Fruit fly (Drosophila melanogaster) whole organism, embryonic: ENCODE results near the gene Mis12.

Experiments
- CG10209 ChIP-seq: fragments of 200-800 bp; sonication (Bioruptor generic); optimal IDR thresholded peaks from 3 replicates; lab custom pipeline; 2017; ENCODE audit warnings: missing biosample characterization, mild to moderate bottlenecking, missing genetic modification characterization, missing genetic modification reagents
- CG10366 ChIP-seq: fragments of 200-800 bp; sonication (Bioruptor generic); IDR thresholded peaks from 2 replicates; pipeline ENCODE4 v1.3.6; 2022; ENCODE audit warnings: missing biosample characterization, missing genetic modification characterization
- CG14860 ChIP-seq: fragments of 200-800 bp; sonication (Bioruptor generic); IDR thresholded peaks from 3 replicates; pipeline ENCODE4 v1.3.6; 2022; ENCODE audit warnings: missing biosample characterization, missing genetic modification characterization; ENCODE audit not compliant: partially characterized antibody
- CG14965 ChIP-seq: fragments of 200-800 bp; sonication (Bioruptor generic); optimal IDR thresholded peaks from 2 replicates; lab custom pipeline; 2016; ENCODE audit warnings: missing biosample characterization, missing genetic modification characterization, borderline replicate concordance
- CG16813 ChIP-seq: fragments of 200-800 bp; sonication (Bioruptor generic); IDR thresholded peaks from 3 replicates; pipeline ENCODE4 v1.3.6; 2022; ENCODE audit warnings: missing biosample characterization, missing genetic modification characterization; ENCODE audit not compliant: partially characterized antibody
- CG16863 ChIP-seq: fragments of 200-800 bp; sonication (Bioruptor generic); optimal IDR thresholded peaks from 3 replicates; lab custom pipeline; 2016; ENCODE audit warnings: missing biosample characterization, missing genetic modification characterization
- CG17568 ChIP-seq: fragments of 200-800 bp; sonication (Bioruptor generic); optimal IDR thresholded peaks from 2 replicates; lab custom pipeline; 2018; ENCODE audit warnings: missing biosample characterization, mild to moderate bottlenecking, missing genetic modification characterization, moderate library complexity
- CG18262 ChIP-seq: fragments of 200-800 bp; optimal IDR thresholded peaks from 3 replicates; lab custom pipeline; 2019; ENCODE audit warnings: missing biosample characterization, mild to moderate bottlenecking, missing genetic modification characterization, moderate library complexity
- CG30020 ChIP-seq: fragments of 200-800 bp; optimal IDR thresholded peaks from 2 replicates; lab custom pipeline; 2019; ENCODE audit warnings: missing biosample characterization, mild to moderate bottlenecking, missing genetic modification characterization, moderate library complexity
- CG30403 ChIP-seq: fragments of 200-800 bp; sonication (Bioruptor generic); optimal IDR thresholded peaks from 3 replicates; lab custom pipeline; 2016; ENCODE audit warnings: missing biosample characterization, missing genetic modification characterization
- CG3407 ChIP-seq: fragments of 200-800 bp; sonication (Bioruptor generic); optimal IDR thresholded peaks from 2 replicates; lab custom pipeline; 2018; ENCODE audit warnings: missing biosample characterization, mild to moderate bottlenecking, missing genetic modification characterization
- CG4360 ChIP-seq: fragments of 200-800 bp; sonication (Bioruptor generic); IDR thresholded peaks from 2 replicates; pipeline ENCODE4 v1.3.6; 2022; ENCODE audit warnings: missing biosample characterization, missing genetic modification characterization
- CG43689 ChIP-seq: fragments of 200-800 bp; sonication (Bioruptor generic); IDR thresholded peaks from 2 replicates; pipeline ENCODE4 v1.3.6; 2022; ENCODE audit warnings: missing biosample characterization, missing genetic modification characterization
- CG4404 ChIP-seq: fragments of 200-800 bp; sonication (Bioruptor generic); IDR thresholded peaks from 2 replicates; pipeline ENCODE4 v1.3.6; 2022; ENCODE audit warnings: missing biosample characterization, missing genetic modification characterization
- CG6175 ChIP-seq: fragments of 200-800 bp; sonication (Bioruptor generic); IDR thresholded peaks from 3 replicates; pipeline ENCODE4 v1.3.6; 2022; ENCODE audit warnings: missing biosample characterization, missing genetic modification characterization
- CG6272 ChIP-seq: fragments of 200-800 bp; sonication (Bioruptor generic); IDR thresholded peaks from 2 replicates; pipeline ENCODE4 v1.3.6; 2022; ENCODE audit warnings: missing biosample characterization, missing genetic modification characterization
- CG6683 ChIP-seq: fragments of 200-800 bp; sonication (Bioruptor generic); optimal IDR thresholded peaks from 2 replicates; lab custom pipeline; 2017; ENCODE audit warnings: missing biosample characterization, mild to moderate bottlenecking, missing genetic modification characterization, missing genetic modification reagents
- CG7372 ChIP-seq: fragments of 200-800 bp; sonication (Bioruptor generic); IDR thresholded peaks from 2 replicates; pipeline ENCODE4 v1.3.6; 2022; ENCODE audit warnings: missing biosample characterization, missing genetic modification characterization
- CG7839 ChIP-seq: fragments of 200-800 bp; sonication (Bioruptor generic); optimal IDR thresholded peaks from 3 replicates; lab custom pipeline; 2018; ENCODE audit warnings: missing biosample characterization, mild to moderate bottlenecking, missing genetic modification characterization, moderate library complexity
- Chrac-16 ChIP-seq: fragments of 200-800 bp; sonication (Bioruptor generic); optimal IDR thresholded peaks from 3 replicates; lab custom pipeline; 2016; ENCODE audit warnings: missing biosample characterization, missing genetic modification characterization
- Gug ChIP-seq: fragments of 200-800 bp; sonication (Bioruptor generic); IDR thresholded peaks from 4 replicates; pipeline ENCODE4 v1.3.6; 2022; ENCODE audit warnings: missing biosample characterization, missing genetic modification characterization
- Hey ChIP-seq: fragments of 200-800 bp; sonication (Bioruptor generic); optimal IDR thresholded peaks from 3 replicates; lab custom pipeline; 2018; ENCODE audit warnings: missing biosample characterization, mild to moderate bottlenecking, missing genetic modification characterization
- HmgD ChIP-seq: fragments of 200-800 bp; sonication (Bioruptor generic); optimal IDR thresholded peaks from 3 replicates; lab custom pipeline; 2016; ENCODE audit warnings: missing biosample characterization, missing genetic modification characterization
- HmgZ ChIP-seq: fragments of 200-800 bp; sonication (Bioruptor generic); optimal IDR thresholded peaks from 2 replicates; lab custom pipeline; 2018; ENCODE audit warnings: missing biosample characterization, mild to moderate bottlenecking, missing genetic modification characterization
- Hmx ChIP-seq: fragments of 200-800 bp; sonication (Bioruptor generic); optimal IDR thresholded peaks from 2 replicates; lab custom pipeline; 2016; ENCODE audit warnings: missing biosample characterization, missing genetic modification characterization
- Lhr ChIP-seq: fragments of 200-800 bp; sonication (Bioruptor generic); optimal IDR thresholded peaks from 3 replicates; lab custom pipeline; 2017; ENCODE audit warnings: mild to moderate bottlenecking, missing biosample characterization, missing genetic modification reagents, missing genetic modification characterization
- MTF-1 ChIP-seq: fragments of 200-800 bp; sonication (Bioruptor generic); optimal IDR thresholded peaks from 2 replicates; lab custom pipeline; 2018; ENCODE audit warnings: missing biosample characterization, mild to moderate bottlenecking, missing genetic modification characterization, borderline replicate concordance
- Nf-YC ChIP-seq: fragments of 200-800 bp; optimal IDR thresholded peaks from 3 replicates; lab custom pipeline; 2019; ENCODE audit warnings: missing biosample characterization, mild to moderate bottlenecking, missing genetic modification characterization, moderate library complexity
- NfI ChIP-seq: fragments of 200-800 bp; sonication (Bioruptor generic); optimal IDR thresholded peaks from 3 replicates; lab custom pipeline; 2018; ENCODE audit warnings: missing biosample characterization, mild to moderate bottlenecking, missing genetic modification characterization, moderate library complexity
- Ptx1 ChIP-seq: fragments of 200-800 bp; sonication (Bioruptor generic); IDR thresholded peaks from 2 replicates; pipeline ENCODE4 v1.3.6; 2022; ENCODE audit warnings: missing biosample characterization, missing genetic modification characterization
- Side ChIP-seq: fragments of 200-800 bp; sonication (Bioruptor generic); optimal IDR thresholded peaks from 2 replicates; lab custom pipeline; 2016; ENCODE audit warnings: missing biosample characterization, missing genetic modification characterization
- Sry-β ChIP-seq: fragments of 200-800 bp; sonication (Bioruptor generic); optimal IDR thresholded peaks from 2 replicates; lab custom pipeline; 2018; ENCODE audit warnings: missing biosample characterization, mild to moderate bottlenecking, missing genetic modification characterization, moderate library complexity
- bbx ChIP-seq: fragments of 200-800 bp; sonication (Bioruptor generic); IDR thresholded peaks from 2 replicates; pipeline ENCODE4 v1.3.6; 2022; ENCODE audit warnings: missing biosample characterization, missing genetic modification characterization; ENCODE audit not compliant: partially characterized antibody
- cas ChIP-seq: fragments of 200-800 bp; sonication (Bioruptor generic); IDR thresholded peaks from 2 replicates; pipeline ENCODE4 v1.3.6; 2022; ENCODE audit warnings: missing biosample characterization, missing genetic modification characterization
- cg ChIP-seq: fragments of 200-800 bp; sonication (Bioruptor generic); optimal IDR thresholded peaks from 3 replicates; lab custom pipeline; 2019; ENCODE audit warnings: missing biosample characterization, mild to moderate bottlenecking, missing genetic modification characterization, moderate library complexity
- cwo ChIP-seq: fragments of 200-800 bp; sonication (Bioruptor generic); optimal IDR thresholded peaks from 3 replicates; lab custom pipeline; 2017; ENCODE audit warnings: missing biosample characterization, missing genetic modification characterization, mild to moderate bottlenecking, moderate library complexity, missing genetic modification reagents
- eyg ChIP-seq: fragments of 200-800 bp; sonication (Bioruptor generic); optimal IDR thresholded peaks from 3 replicates; lab custom pipeline; 2016; ENCODE audit warnings: missing biosample characterization, missing genetic modification characterization
- fru ChIP-seq: fragments of >200 bp; optimal IDR thresholded peaks from 2 replicates; lab custom pipeline; 2017
- hkb ChIP-seq, 2 experiments: fragments of 200-800 bp in 1 of 2; fragments of >200 bp in 1 of 2; sonication (Bioruptor generic) in 1 of 2; IDR thresholded peaks in 1 of 2; optimal IDR thresholded peaks in 1 of 2; 2 replicates each; pipeline versions ENCODE4 v1.3.6 to Lab custom; 2017 to 2022; ENCODE audit warnings: missing biosample characterization in 1 of 2, missing genetic modification characterization in 1 of 2
- lov ChIP-seq, 2 experiments: fragments of 200-800 bp in 1 of 2; fragments of >200 bp in 1 of 2; sonication (Bioruptor generic) in 1 of 2; IDR thresholded peaks in 1 of 2; optimal IDR thresholded peaks in 1 of 2; 2 replicates in 1 of 2; 3 replicates in 1 of 2; pipeline versions ENCODE4 v1.3.6 to Lab custom; 2017 to 2022; ENCODE audit warnings: missing biosample characterization in 1 of 2, missing genetic modification characterization in 1 of 2
- nmo ChIP-seq: fragments of 200-800 bp; sonication (Bioruptor generic); optimal IDR thresholded peaks from 2 replicates; lab custom pipeline; 2018; ENCODE audit warnings: missing biosample characterization, mild to moderate bottlenecking, missing genetic modification characterization, moderate library complexity
- otp ChIP-seq: fragments of 200-800 bp; sonication (Bioruptor generic); IDR thresholded peaks from 3 replicates; pipeline ENCODE4, ENCODE4 v1.3.6; 2022; ENCODE audit warnings: missing biosample characterization, missing genetic modification characterization
- pan ChIP-seq, 4 experiments: fragments of >200 bp in 3 of 4; fragments of 200-800 bp in 1 of 4; sonication (Bioruptor generic) in 1 of 4; optimal IDR thresholded peaks in 3 of 4; IDR thresholded peaks in 1 of 4; 2 replicates each; pipeline versions ENCODE4 v1.3.6 to Lab custom; 2017 to 2022; ENCODE audit warnings: missing biosample characterization in 2 of 4, missing genetic modification characterization in 2 of 4, mixed read lengths in 1 of 4
- slou ChIP-seq: fragments of 200-800 bp; sonication (Bioruptor generic); optimal IDR thresholded peaks from 3 replicates; lab custom pipeline; 2016; ENCODE audit warnings: missing biosample characterization, missing genetic modification characterization
- sna ChIP-seq: fragments of 200-800 bp; sonication (Bioruptor generic); IDR thresholded peaks from 2 replicates; pipeline ENCODE4 v1.3.6; 2022; ENCODE audit warnings: missing biosample characterization, missing genetic modification characterization; ENCODE audit not compliant: partially characterized antibody
- wdn ChIP-seq: fragments of 200-800 bp; sonication (Bioruptor generic); IDR thresholded peaks from 2 replicates; pipeline ENCODE4 v1.3.6; 2022; ENCODE audit warnings: missing biosample characterization, missing genetic modification characterization
- wor ChIP-seq: fragments of 200-800 bp; sonication (Bioruptor generic); IDR thresholded peaks from 2 replicates; pipeline ENCODE4 v1.3.6; 2022; ENCODE audit warnings: missing biosample characterization, missing genetic modification characterization

The Mis12 gene

DNA sequence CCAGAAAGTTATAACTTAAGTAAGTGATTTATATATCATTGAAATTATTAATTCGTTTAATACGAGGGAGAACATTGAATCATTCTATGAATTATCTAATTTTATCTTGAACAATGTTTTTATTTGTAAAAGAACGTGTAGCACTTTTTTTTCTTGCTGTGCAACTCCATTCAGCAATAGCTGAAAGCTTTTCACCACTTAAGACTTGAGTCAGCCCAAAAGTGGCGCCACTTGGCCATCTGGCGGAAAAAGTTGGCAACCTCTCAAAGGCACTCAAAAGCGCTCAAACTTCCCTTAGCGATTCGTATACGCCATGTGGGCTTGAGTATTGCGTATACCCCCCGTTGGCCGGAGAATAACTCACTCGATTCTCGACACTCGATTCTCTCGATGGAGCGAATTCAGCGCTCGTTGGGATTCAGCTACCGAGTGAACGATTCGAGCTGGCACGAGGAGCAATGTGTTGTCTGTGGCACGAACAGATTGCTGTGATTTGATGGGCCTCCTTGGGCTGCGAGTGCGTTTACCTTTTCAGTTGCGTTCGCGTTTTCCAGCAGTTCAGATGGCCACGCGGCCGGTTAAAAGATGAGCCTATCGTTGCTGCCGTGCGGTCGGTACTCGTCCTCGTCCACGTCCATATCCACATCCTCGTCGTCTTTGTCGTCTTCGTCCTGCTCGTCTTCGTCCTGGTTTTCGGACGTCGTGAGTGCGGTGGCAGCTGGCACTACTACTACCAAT lies 44.9 kb upstream of the Mis12 start (continued):
- no peak for TF ChIP-seq Hmx
- no peak for TF ChIP-seq CG4360 (GFP tag; lab: Robert Waterston, UW)
- TF ChIP-seq sna (GFP tag; lab: Robert Waterston, UW): no peak
- no peak for TF ChIP-seq slou (GFP tag; lab: Kevin White, UChicago)
- peak; percentile 55 for TF ChIP-seq CG7839
- no peak for TF ChIP-seq Lhr (GFP tag; lab: Kevin White, UChicago)
- TF ChIP-seq Hey (tag; lab: Kevin White, UChicago): no peak
- no peak for TF ChIP-seq HmgD
- peak; percentile 40; the same call in 1 of the 3 replicates for TF ChIP-seq CG6175 (GFP tag; lab: Robert Waterston, UW)
- TF ChIP-seq NfI (GFP tag; lab: Kevin White, UChicago): peak; percentile 44
- peak; percentile 9; the same call in 1 of the 4 replicates for TF ChIP-seq Gug (GFP tag; lab: Robert Waterston, UW)
- no peak for TF ChIP-seq CG4404 (GFP tag; lab: Robert Waterston, UW)
- no peak for TF ChIP-seq Nf-YC (tag; lab: Kevin White, UChicago)
- TF ChIP-seq wor (GFP tag; lab: Robert Waterston, UW): no peak
- no peak for TF ChIP-seq CG14860
- TF ChIP-seq CG7372: peak; percentile 63; the same call in 1 of the 2 replicates
- no peak for TF ChIP-seq lov (optimal IDR thresholded peaks at IDR 0.05; lab: Kevin White, UChicago)
- 0 out of 3 replicates have a peak, but pooled peaks have one; percentile 9 for TF ChIP-seq lov (GFP tag; IDR thresholded peaks at IDR 0.05; lab: Robert Waterston, UW)
- no peak for TF ChIP-seq eyg (GFP tag; lab: Kevin White, UChicago)
- TF ChIP-seq CG10209: peak; percentile 24
- no peak for TF ChIP-seq HmgZ (tag; lab: Kevin White, UChicago)
- no peak for TF ChIP-seq Sry-β
- no peak for TF ChIP-seq Chrac-16 (GFP tag; lab: Kevin White, UChicago)
- peak; percentile 32; the same call in 1 of the 2 replicates for TF ChIP-seq cas (GFP tag; lab: Robert Waterston, UW)
- no peak for TF ChIP-seq CG43689
- TF ChIP-seq CG30403 (GFP tag; lab: Kevin White, UChicago): peak; percentile 23
- TF ChIP-seq cg (GFP tag; lab: Kevin White, UChicago): no peak
- TF ChIP-seq wdn (GFP tag; lab: Robert Waterston, UW): no peak
- TF ChIP-seq CG6683 (GFP tag; lab: Kevin White, UChicago): no peak
- TF ChIP-seq CG16813 (GFP tag; lab: Robert Waterston, UW): no peak
- TF ChIP-seq pan (optimal IDR thresholded peaks at IDR 0.05; lab: Kevin White, UChicago): no peak
- TF ChIP-seq pan (GFP tag; optimal IDR thresholded peaks at IDR 0.05 in 1 of 2, IDR thresholded peaks at IDR 0.05 in 1 of 2): peak in 1 of 2 experiments; percentile 52
- TF ChIP-seq CG18262 (tag; lab: Kevin White, UChicago): peak; percentile 33
- TF ChIP-seq Side: no peak
- peak; percentile 49; the same call in 1 of the 2 replicates for TF ChIP-seq bbx (GFP tag; lab: Robert Waterston, UW)
- no peak for TF ChIP-seq CG16863 (GFP tag; lab: Kevin White, UChicago)
- TF ChIP-seq MTF-1 (GFP tag; lab: Kevin White, UChicago): peak; percentile 14
- no peak for TF ChIP-seq CG6272 (GFP tag; lab: Robert Waterston, UW)
- TF ChIP-seq CG30020 (tag; lab: Kevin White, UChicago): no peak
- peak; percentile 59 for TF ChIP-seq CG10366
- no peak for TF ChIP-seq CG14965 (GFP tag; lab: Kevin White, UChicago)
- no peak for TF ChIP-seq hkb (optimal IDR thresholded peaks at IDR 0.05; lab: Kevin White, UChicago)
- peak; percentile 55; the same call in 1 of the 2 replicates for TF ChIP-seq hkb (GFP tag; IDR thresholded peaks at IDR 0.05; lab: Robert Waterston, UW)
- peak; percentile 2 for TF ChIP-seq nmo (GFP tag; lab: Kevin White, UChicago)
- no peak for TF ChIP-seq cwo (GFP tag; lab: Kevin White, UChicago)
- TF ChIP-seq CG17568: peak; percentile 8
- TF ChIP-seq Ptx1 (GFP tag; lab: Robert Waterston, UW): peak; percentile 40
- 0 out of 3 replicates have a peak, but pooled peaks have one; percentile 23 for TF ChIP-seq otp
- no peak for TF ChIP-seq CG3407
- no peak for TF ChIP-seq fru (lab: Kevin White, UChicago)
